Fruit fly (Drosophila melanogaster) Kc167 (cell line): ENCODE measurements around the gene Scsalpha2.

ENCODE experiments used
- Myc ChIP-seq: fragments of >200 bp; optimal IDR thresholded peaks from 2 replicates; lab custom pipeline; 2017; ENCODE audit warnings: missing external identifiers
- Sin3A ChIP-seq: fragments of >200 bp; optimal IDR thresholded peaks from 2 replicates; lab custom pipeline; 2018; ENCODE audit warnings: missing external identifiers
- h ChIP-seq: fragments of >200 bp; optimal IDR thresholded peaks from 3 replicates; lab custom pipeline; 2018; ENCODE audit warnings: missing external identifiers
- insv ChIP-seq: fragments of >200 bp; optimal IDR thresholded peaks from 3 replicates; lab custom pipeline; 2018; ENCODE audit warnings: missing external identifiers
- psq ChIP-seq: fragments of >200 bp; optimal IDR thresholded peaks from 2 replicates; lab custom pipeline; 2017; ENCODE audit warnings: missing external identifiers
- ttk ChIP-seq: sonication (Bioruptor generic); optimal IDR thresholded peaks from 2 replicates; lab custom pipeline; 2017; ENCODE audit warnings: missing external identifiers

Scsalpha2 gene

DNA sequence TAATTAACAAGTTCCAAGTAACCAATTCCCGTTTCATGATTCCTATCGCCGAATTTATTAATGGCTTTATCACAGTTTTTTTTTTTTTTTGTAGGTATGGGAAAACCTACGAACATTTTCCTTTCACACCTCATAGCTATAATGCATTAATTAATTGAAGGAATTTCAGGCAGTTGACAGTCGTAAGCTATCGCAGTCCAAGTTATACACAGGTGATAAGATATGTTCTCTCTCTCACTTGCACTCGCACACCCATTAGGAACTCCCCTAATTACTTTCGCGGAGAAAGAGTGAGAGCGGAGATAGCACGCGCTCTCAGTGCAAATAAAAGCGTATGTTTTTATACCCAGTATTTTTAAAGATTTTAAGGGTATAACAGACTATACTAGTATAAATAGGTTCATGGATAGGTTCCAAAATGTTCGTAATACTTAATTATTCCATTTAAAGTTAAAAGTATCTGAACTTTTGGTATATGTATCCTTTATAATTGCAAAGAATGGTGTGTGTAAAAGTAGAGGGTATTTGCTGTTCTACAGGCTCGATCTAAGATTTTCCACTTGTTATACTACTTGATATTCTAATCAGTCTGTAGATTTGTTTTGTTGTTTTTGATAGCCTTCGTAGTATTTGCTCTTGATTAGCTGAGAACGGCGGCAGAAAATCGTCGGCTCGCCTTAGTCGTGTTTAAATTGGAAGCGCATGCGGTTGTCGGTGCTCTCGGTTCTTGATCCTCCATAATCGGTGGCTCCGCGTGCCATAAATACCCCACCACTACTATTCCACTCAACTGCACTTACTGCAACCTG is 2.3 kb downstream of the Scsalpha2 start, which contains the start of gene Dys:
TSS of gene Dys (plus strand) at position 677 of the 809 bp plus-strand sequence.
- TF ChIP-seq h: no peak
- no peak for TF ChIP-seq psq
- TF ChIP-seq Sin3A (lab: Kevin White, UChicago): no peak
- no peak for TF ChIP-seq Myc
- TF ChIP-seq insv (lab: Kevin White, UChicago): no peak
- TF ChIP-seq ttk: no peak

DNA sequence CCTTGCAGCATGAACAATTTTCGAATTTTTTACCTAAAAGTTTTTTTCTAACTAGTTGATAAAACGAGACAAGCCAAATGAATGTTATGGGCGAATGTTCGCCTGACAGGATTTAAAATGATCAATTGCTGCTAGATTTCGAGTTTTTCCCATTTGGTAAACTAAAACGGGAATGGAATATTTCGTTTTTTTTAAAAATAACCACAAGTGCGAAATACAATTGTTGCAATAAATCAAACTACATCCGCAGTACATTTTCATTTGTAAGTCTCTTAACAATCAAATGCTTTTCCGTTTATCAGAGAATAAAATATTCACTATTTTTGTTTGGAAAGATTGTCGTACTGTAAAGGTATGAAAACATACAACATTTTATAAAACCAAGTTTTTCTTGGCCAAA is 37.8 kb downstream of the Scsalpha2 start, which contains the start of gene CG3517:
TSS of gene CG3517 (minus strand) at position 101 of the 400 bp plus-strand sequence.
- no peak for TF ChIP-seq Sin3A (lab: Kevin White, UChicago)
- TF ChIP-seq insv (lab: Kevin White, UChicago): no peak
- TF ChIP-seq ttk: no peak
- no peak for TF ChIP-seq psq
- no peak for TF ChIP-seq Myc
- TF ChIP-seq h: no peak

DNA sequence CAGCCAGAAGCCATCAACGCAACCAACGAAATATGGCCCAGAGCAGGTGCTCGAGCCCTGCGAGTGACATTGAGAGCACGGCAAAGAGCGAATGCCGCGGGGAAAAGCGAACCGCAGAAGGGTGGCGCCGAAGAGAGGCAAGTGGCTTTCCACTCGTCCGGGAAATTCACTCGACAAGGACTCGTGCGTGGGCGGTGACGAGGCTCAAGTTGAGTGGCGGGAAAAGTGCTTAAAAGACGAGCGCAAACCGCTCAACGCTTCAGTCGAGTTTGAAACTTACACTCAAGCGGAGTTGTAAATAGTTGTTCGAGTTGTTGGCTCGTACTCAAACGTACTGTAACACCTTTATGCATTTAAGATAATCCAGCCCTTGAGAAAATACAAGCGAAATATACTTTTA is 50.4 kb downstream of the Scsalpha2 start, which contains the start of gene CG31221:
TSS of gene CG31221 (plus strand) at position 256 of the 400 bp plus-strand sequence.
- TF ChIP-seq Sin3A (lab: Kevin White, UChicago) (no peak), Myc (no peak), psq (no peak), h (no peak), ttk (no peak)
